Comparison of ENCODE assay signal across 1 fruit fly cellular context in the genomic region with DNA sequence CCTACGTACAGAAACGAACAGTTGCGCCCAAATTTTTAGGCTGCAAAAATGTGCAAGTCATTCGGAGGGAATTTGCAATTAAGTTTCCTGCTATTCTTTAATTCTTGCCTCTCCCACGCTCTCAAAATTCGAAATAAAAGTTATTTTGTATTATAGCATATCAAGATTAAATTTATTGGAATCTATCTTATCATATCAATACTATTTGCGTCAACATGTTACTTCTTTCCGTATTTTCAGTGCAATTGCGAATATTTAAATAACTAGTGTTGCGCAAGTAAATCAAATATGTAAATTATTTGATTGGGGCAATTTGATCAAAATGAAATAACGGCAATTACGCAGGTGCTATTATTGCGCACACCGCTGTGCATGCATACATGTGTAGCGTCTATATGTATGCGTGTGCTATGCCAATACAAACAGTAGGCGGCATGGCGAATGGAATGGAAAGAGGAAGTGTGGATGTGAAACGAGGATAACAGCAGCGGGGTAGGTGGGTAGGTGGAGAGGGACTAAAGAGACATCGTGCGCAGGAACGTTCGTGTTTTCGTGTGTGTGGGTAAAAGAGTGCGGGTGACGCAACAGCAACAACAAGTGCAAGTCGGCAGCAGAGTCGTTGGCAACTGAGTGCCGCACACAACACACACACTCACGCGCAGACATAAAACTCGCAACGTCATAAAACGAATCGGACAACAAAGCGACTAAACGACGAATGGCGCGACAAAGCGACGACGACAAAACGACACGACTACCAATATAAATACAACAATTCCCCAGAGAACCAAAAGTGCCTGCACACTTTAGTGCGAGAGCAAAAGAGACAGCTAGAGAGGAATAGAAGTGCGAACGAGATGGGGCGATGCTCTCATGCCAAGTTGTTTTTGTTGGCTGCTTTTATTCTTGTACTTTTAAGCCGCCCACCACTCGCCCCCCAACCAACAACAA.
TF ChIP-seq lines count a peak whose summit lies in the region.

No protein-coding gene starts in this region.

TF ChIP-seq in whole organism, embryonic, 481 proteins besides CTCF, POLR2A, EP300 and RAD21 (continued from another document and continues in another):
- TF ChIP-seq CG32772 (GFP tag; IDR thresholded peaks at IDR 0.05; lab: Robert Waterston, UW) (peak; percentile 76), vfl (GFP tag; optimal IDR thresholded peaks at IDR 0.05; lab: Kevin White, UChicago) (peak; percentile 79), Dek (tag; optimal IDR thresholded peaks at IDR 0.05; lab: Kevin White, UChicago) (peak; percentile 92), vvl (GFP tag; IDR thresholded peaks at IDR 0.05; lab: Robert Waterston, UW) (0 out of 2 replicates have a peak, but pooled peaks have one; percentile 62), Dfd (GFP tag; optimal IDR thresholded peaks at IDR 0.05; lab: Kevin White, UChicago) (no peak), H2.0 (GFP tag; IDR thresholded peaks at IDR 0.05; lab: Robert Waterston, UW) (peak; percentile 60), schlank (tag; optimal IDR thresholded peaks at IDR 0.05; lab: Kevin White, UChicago) (peak; percentile 87), E2f2 (GFP tag; IDR thresholded peaks at IDR 0.05; lab: Robert Waterston, UW) (peak; percentile 47), C15 (GFP tag; IDR thresholded peaks at IDR 0.05; lab: Robert Waterston, UW) (no peak), trh (GFP tag; optimal IDR thresholded peaks at IDR 0.05; lab: Kevin White, UChicago) (peak; percentile 90), CG9797 (GFP tag; optimal IDR thresholded peaks at IDR 0.05; lab: Kevin White, UChicago) (peak; percentile 22), z (GFP tag; IDR thresholded peaks at IDR 0.05; lab: Robert Waterston, UW) (no peak), tio (GFP tag; optimal IDR thresholded peaks at IDR 0.05; lab: Kevin White, UChicago) (peak; percentile 98), pfk (GFP tag; optimal IDR thresholded peaks at IDR 0.05; lab: Kevin White, UChicago) (peak; percentile 38), mld (GFP tag; IDR thresholded peaks at IDR 0.05; lab: Robert Waterston, UW; ENCODE audit: partially characterized antibody) (no peak), CG7556 (GFP tag; optimal IDR thresholded peaks at IDR 0.05; lab: Kevin White, UChicago) (peak; percentile 98), slbo (GFP tag; IDR thresholded peaks at IDR 0.05; lab: Robert Waterston, UW) (peak; percentile 88), ems (GFP tag; optimal IDR thresholded peaks at IDR 0.05; lab: Kevin White, UChicago) (peak; percentile 90), ssp (GFP tag; IDR thresholded peaks at IDR 0.05; lab: Robert Waterston, UW) (peak; percentile 73), CG12071 (GFP tag; optimal IDR thresholded peaks at IDR 0.05; lab: Kevin White, UChicago) (peak; percentile 77), Vsx1 (GFP tag; optimal IDR thresholded peaks at IDR 0.05; lab: Kevin White, UChicago) (peak; percentile 90), CG2129 (GFP tag; IDR thresholded peaks at IDR 0.05; lab: Robert Waterston, UW; ENCODE audit: partially characterized antibody) (no peak), otp (GFP tag; IDR thresholded peaks at IDR 0.05; lab: Robert Waterston, UW) (peak; percentile 9; the same call in 1 of the 3 replicates), CG9215 (GFP tag; IDR thresholded peaks at IDR 0.05; lab: Robert Waterston, UW) (peak; percentile 88), Side (GFP tag; optimal IDR thresholded peaks at IDR 0.05; lab: Kevin White, UChicago) (peak; percentile 89), dpn (GFP tag; optimal IDR thresholded peaks at IDR 0.05; lab: Kevin White, UChicago) (peak; percentile 93 to 95), CG17186 (GFP tag; optimal IDR thresholded peaks at IDR 0.05; lab: Kevin White, UChicago) (peak; percentile 80), gfzf (GFP tag; optimal IDR thresholded peaks at IDR 0.05; lab: Kevin White, UChicago) (no peak), Gsc (GFP tag; IDR thresholded peaks at IDR 0.05; lab: Robert Waterston, UW) (no peak), CG13296 (GFP tag; optimal IDR thresholded peaks at IDR 0.05; lab: Kevin White, UChicago) (peak; percentile 93), usp (GFP tag; optimal IDR thresholded peaks at IDR 0.05; lab: Kevin White, UChicago) (no peak), D19A (tag; optimal IDR thresholded peaks at IDR 0.05; lab: Kevin White, UChicago) (peak; percentile 90), CG12744 (GFP tag; optimal IDR thresholded peaks at IDR 0.05; lab: Kevin White, UChicago) (peak; percentile 82), lola (GFP tag; optimal IDR thresholded peaks at IDR 0.05; lab: Kevin White, UChicago) (peak in 1 of 3 experiments; percentile 96), odd (GFP tag; optimal IDR thresholded peaks at IDR 0.05; lab: Kevin White, UChicago) (peak; percentile 93), CG1233 (GFP tag; optimal IDR thresholded peaks at IDR 0.05; lab: Kevin White, UChicago) (peak; percentile 96), pum (GFP tag; optimal IDR thresholded peaks at IDR 0.05; lab: Kevin White, UChicago) (peak; percentile 91), CG4424 (GFP tag; optimal IDR thresholded peaks at IDR 0.05; lab: Kevin White, UChicago) (peak; percentile 95), HLHmδ (GFP tag; optimal IDR thresholded peaks at IDR 0.05; lab: Kevin White, UChicago) (no peak), Myb (GFP tag; optimal IDR thresholded peaks at IDR 0.05; lab: Kevin White, UChicago) (peak; percentile 80), CG10267 (tag; optimal IDR thresholded peaks at IDR 0.05; lab: Kevin White, UChicago) (peak; percentile 89), CG14965 (GFP tag; optimal IDR thresholded peaks at IDR 0.05; lab: Kevin White, UChicago; ENCODE audit: borderline replicate concordance) (peak; percentile 30), HmgD (GFP tag; optimal IDR thresholded peaks at IDR 0.05; lab: Kevin White, UChicago) (peak; percentile 53), CG9727 (GFP tag; optimal IDR thresholded peaks at IDR 0.05; lab: Kevin White, UChicago) (peak; percentile 99), CG18764 (GFP tag; optimal IDR thresholded peaks at IDR 0.05; lab: Kevin White, UChicago) (peak; percentile 87), CG11723 (GFP tag; optimal IDR thresholded peaks at IDR 0.05; lab: Kevin White, UChicago) (peak; percentile 95), jigr1 (GFP tag; IDR thresholded peaks at IDR 0.05; lab: Robert Waterston, UW) (peak; percentile 81; the same call in 2 of the 3 replicates), TFAM (GFP tag; optimal IDR thresholded peaks at IDR 0.05; lab: Kevin White, UChicago) (peak; percentile 77), chn (GFP tag; optimal IDR thresholded peaks at IDR 0.05; lab: Kevin White, UChicago) (peak; percentile 91), Scr (GFP tag; IDR thresholded peaks at IDR 0.05; lab: Robert Waterston, UW; ENCODE audit: partially characterized antibody) (no peak), row (GFP tag; IDR thresholded peaks at IDR 0.05; lab: Robert Waterston, UW) (peak; percentile 88), ind (GFP tag; optimal IDR thresholded peaks at IDR 0.05; lab: Kevin White, UChicago) (peak; percentile 93), cato (GFP tag; optimal IDR thresholded peaks at IDR 0.05; lab: Kevin White, UChicago; ENCODE audit: borderline replicate concordance) (peak; percentile 94), Nf-YA (GFP tag; IDR thresholded peaks at IDR 0.05; lab: Robert Waterston, UW) (peak; percentile 76; the same call in 1 of the 2 replicates), nmo (GFP tag; optimal IDR thresholded peaks at IDR 0.05; lab: Kevin White, UChicago) (peak; percentile 98), lbe (GFP tag; optimal IDR thresholded peaks at IDR 0.05; lab: Kevin White, UChicago) (peak; percentile 63), CG14860 (GFP tag; IDR thresholded peaks at IDR 0.05; lab: Robert Waterston, UW; ENCODE audit: partially characterized antibody) (no peak), CG8924 (tag; optimal IDR thresholded peaks at IDR 0.05; lab: Kevin White, UChicago) (peak; percentile 95), pan (optimal IDR thresholded peaks at IDR 0.05; lab: Kevin White, UChicago) (no peak), pan (GFP tag; optimal IDR thresholded peaks at IDR 0.05 in 1 of 2, IDR thresholded peaks at IDR 0.05 in 1 of 2) (peak in 1 of 2 experiments; percentile 86), B-H2 (GFP tag; optimal IDR thresholded peaks at IDR 0.05; lab: Kevin White, UChicago) (peak; percentile 74), toy (GFP tag; IDR thresholded peaks at IDR 0.05; lab: Robert Waterston, UW) (no peak), Bgb (GFP tag; IDR thresholded peaks at IDR 0.05; lab: Robert Waterston, UW; ENCODE audit: partially characterized antibody) (no peak), dan (GFP tag; IDR thresholded peaks at IDR 0.05; lab: Robert Waterston, UW) (no peak), CG4730 (GFP tag; IDR thresholded peaks at IDR 0.05; lab: Robert Waterston, UW) (peak; percentile 82), MBD-R2 (GFP tag; IDR thresholded peaks at IDR 0.05; lab: Robert Waterston, UW) (peak; percentile 57), Elba2 (GFP tag; optimal IDR thresholded peaks at IDR 0.05; lab: Kevin White, UChicago) (peak; percentile 38), CG7372 (GFP tag; IDR thresholded peaks at IDR 0.05; lab: Robert Waterston, UW) (peak; percentile 81), Ada2b (GFP tag; IDR thresholded peaks at IDR 0.05; lab: Robert Waterston, UW) (peak; percentile 70; the same call in 1 of the 2 replicates), D (optimal IDR thresholded peaks at IDR 0.05; lab: Kevin White, UChicago) (peak; percentile 2), D (GFP tag; optimal IDR thresholded peaks at IDR 0.05; lab: Kevin White, UChicago) (peak; percentile 95), sr (GFP tag; IDR thresholded peaks at IDR 0.05; lab: Robert Waterston, UW) (peak; percentile 64; the same call in 2 of the 3 replicates), Mes4 (GFP tag; optimal IDR thresholded peaks at IDR 0.05; lab: Kevin White, UChicago) (peak; percentile 89), CG11560 (tag; IDR thresholded peaks at IDR 0.05; lab: Robert Waterston, UW) (no peak; the same call in 2 of the 3 replicates), sqz (GFP tag; optimal IDR thresholded peaks at IDR 0.05; lab: Kevin White, UChicago) (peak; percentile 75), CG17829 (tag; optimal IDR thresholded peaks at IDR 0.05; lab: Kevin White, UChicago) (peak; percentile 93), Doc3 (GFP tag; IDR thresholded peaks at IDR 0.05; lab: Robert Waterston, UW; ENCODE audit: partially characterized antibody) (no peak), en (GFP tag; optimal IDR thresholded peaks at IDR 0.05; lab: Kevin White, UChicago) (peak; percentile 83), CG31365 (tag; optimal IDR thresholded peaks at IDR 0.05; lab: Kevin White, UChicago) (peak; percentile 66), Fer2 (tag; optimal IDR thresholded peaks at IDR 0.05; lab: Kevin White, UChicago) (peak; percentile 84), chm (GFP tag; IDR thresholded peaks at IDR 0.05; lab: Robert Waterston, UW) (no peak; the same call in none of the 2 replicates), CG12391 (tag; optimal IDR thresholded peaks at IDR 0.05; lab: Kevin White, UChicago) (peak; percentile 95), GATAe (GFP tag; conservative IDR thresholded peaks at IDR 0.05; lab: Robert Waterston, UW) (0 out of 2 replicates have a peak, but pooled peaks have one; percentile 36), CG3407 (GFP tag; optimal IDR thresholded peaks at IDR 0.05; lab: Kevin White, UChicago) (peak; percentile 81), ttk (GFP tag; IDR thresholded peaks at IDR 0.05; lab: Robert Waterston, UW) (peak; percentile 68; the same call in 1 of the 2 replicates), Mad (GFP tag; optimal IDR thresholded peaks at IDR 0.05; lab: Kevin White, UChicago) (peak; percentile 82), CG14050 (GFP tag; IDR thresholded peaks at IDR 0.05; lab: Robert Waterston, UW) (peak; percentile 71; the same call in 2 of the 3 replicates), emc (GFP tag; optimal IDR thresholded peaks at IDR 0.05; lab: Kevin White, UChicago) (peak; percentile 88), CG18011 (GFP tag; optimal IDR thresholded peaks at IDR 0.05; lab: Kevin White, UChicago) (peak; percentile 84), sim (GFP tag; IDR thresholded peaks at IDR 0.05; lab: Robert Waterston, UW) (peak; percentile 5; the same call in 1 of the 2 replicates), p53 (GFP tag; optimal IDR thresholded peaks at IDR 0.05; lab: Kevin White, UChicago) (peak; percentile 97), sug (tag; optimal IDR thresholded peaks at IDR 0.05; lab: Kevin White, UChicago) (peak; percentile 87), CG2202 (tag; optimal IDR thresholded peaks at IDR 0.05; lab: Kevin White, UChicago) (peak; percentile 83), CG12299 (tag; optimal IDR thresholded peaks at IDR 0.05; lab: Kevin White, UChicago) (peak; percentile 86), CG15514 (GFP tag; optimal IDR thresholded peaks at IDR 0.05; lab: Kevin White, UChicago) (peak; percentile 56), hkb (optimal IDR thresholded peaks at IDR 0.05; lab: Kevin White, UChicago) (no peak), hkb (GFP tag; IDR thresholded peaks at IDR 0.05; lab: Robert Waterston, UW) (peak; percentile 83), CG14441 (GFP tag; IDR thresholded peaks at IDR 0.05; lab: Robert Waterston, UW) (peak; percentile 80), CG31224 (GFP tag; IDR thresholded peaks at IDR 0.05; lab: Robert Waterston, UW) (peak; percentile 59; the same call in 1 of the 2 replicates), CG16863 (GFP tag; optimal IDR thresholded peaks at IDR 0.05; lab: Kevin White, UChicago) (peak; percentile 91), zfh2 (GFP tag; optimal IDR thresholded peaks at IDR 0.05; lab: Kevin White, UChicago) (peak; percentile 90), CG1647 (GFP tag; optimal IDR thresholded peaks at IDR 0.05; lab: Kevin White, UChicago) (peak; percentile 74), CG7745 (tag; optimal IDR thresholded peaks at IDR 0.05; lab: Kevin White, UChicago) (no peak), CG13775 (GFP tag; optimal IDR thresholded peaks at IDR 0.05; lab: Kevin White, UChicago) (peak; percentile 98), Ets97D (GFP tag; optimal IDR thresholded peaks at IDR 0.05; lab: Kevin White, UChicago) (peak; percentile 67), Hr3 (GFP tag; optimal IDR thresholded peaks at IDR 0.05; lab: Kevin White, UChicago) (peak; percentile 96), CHES-1-like (GFP tag; optimal IDR thresholded peaks at IDR 0.05; lab: Kevin White, UChicago) (peak; percentile 84), CG12155 (GFP tag; optimal IDR thresholded peaks at IDR 0.05; lab: Kevin White, UChicago) (peak; percentile 90), CG4820 (GFP tag; optimal IDR thresholded peaks at IDR 0.05; lab: Kevin White, UChicago) (peak; percentile 95), pzg (GFP tag; optimal IDR thresholded peaks at IDR 0.05; lab: Kevin White, UChicago) (no peak), kay (GFP tag; optimal IDR thresholded peaks at IDR 0.05; lab: Kevin White, UChicago) (peak; percentile 87), CG15269 (tag; optimal IDR thresholded peaks at IDR 0.05; lab: Kevin White, UChicago) (peak; percentile 94), stc (GFP tag; IDR thresholded peaks at IDR 0.05; lab: Robert Waterston, UW) (peak; percentile 74), YL-1 (GFP tag; optimal IDR thresholded peaks at IDR 0.05; lab: Kevin White, UChicago) (peak; percentile 84), E2f1 (GFP tag; IDR thresholded peaks at IDR 0.05; lab: Robert Waterston, UW) (peak; percentile 66), gt (GFP tag; IDR thresholded peaks at IDR 0.05; lab: Robert Waterston, UW) (no peak; the same call in 1 of the 2 replicates)
